Worm (Caenorhabditis elegans): Measurements from ENCODE around the gene dhhc-9.

- TF ChIP-seq ceh-82 (tag; optimal IDR thresholded peaks at IDR 0.05) (no peak), lin-13 (GFP tag; optimal IDR thresholded peaks at IDR 0.05) (no peak), ceh-63 (GFP tag; optimal IDR thresholded peaks at IDR 0.05) (no peak), xbp-1 (tag; optimal IDR thresholded peaks at IDR 0.05) (no peak), nhr-76 (tag; optimal IDR thresholded peaks at IDR 0.05) (no peak), aly-2 (tag; optimal IDR thresholded peaks at IDR 0.05) (no peak), tlp-1 (tag; optimal IDR thresholded peaks at IDR 0.05) (no peak), snpc-4 (tag; optimal IDR thresholded peaks at IDR 0.05) (no peak), nhr-11 (tag; optimal IDR thresholded peaks at IDR 0.05) (no peak), F16B12.6 (tag; optimal IDR thresholded peaks at IDR 0.05) (no peak)
Measured at ce11 chrX:2410978-2411377, 9.1 kb upstream of the dhhc-9 start.
